Fruit fly (Drosophila melanogaster) whole organism, embryonic: ENCODE results near the gene CG46440.
A peak's percentile ranks its signal among the peaks of the same experiment; 100 is the strongest.

Experiments
- CG14014 ChIP-seq: fragments of 200-800 bp; sonication (Bioruptor generic); IDR thresholded peaks from 2 replicates; pipeline ENCODE4 v1.3.6; 2022; ENCODE audit warnings: missing biosample characterization, missing genetic modification characterization
- CG14965 ChIP-seq: fragments of 200-800 bp; sonication (Bioruptor generic); optimal IDR thresholded peaks from 2 replicates; lab custom pipeline; 2016; ENCODE audit warnings: missing biosample characterization, missing genetic modification characterization, borderline replicate concordance
- CG17186 ChIP-seq: fragments of 200-800 bp; sonication (Bioruptor generic); optimal IDR thresholded peaks from 3 replicates; lab custom pipeline; 2017; ENCODE audit warnings: missing biosample characterization, missing genetic modification reagents, missing genetic modification characterization
- CG17385 ChIP-seq: fragments of 200-800 bp; sonication (Bioruptor generic); optimal IDR thresholded peaks from 3 replicates; lab custom pipeline; 2018; ENCODE audit warnings: missing biosample characterization, mild to moderate bottlenecking, missing genetic modification characterization
- CG17568 ChIP-seq: fragments of 200-800 bp; sonication (Bioruptor generic); optimal IDR thresholded peaks from 2 replicates; lab custom pipeline; 2018; ENCODE audit warnings: missing biosample characterization, mild to moderate bottlenecking, missing genetic modification characterization, moderate library complexity
- CG17912 ChIP-seq: fragments of 200-800 bp; sonication (Bioruptor generic); optimal IDR thresholded peaks from 2 replicates; lab custom pipeline; 2018; ENCODE audit warnings: missing biosample characterization, mild to moderate bottlenecking, missing genetic modification characterization
- CG18599 ChIP-seq: fragments of 200-800 bp; sonication (Bioruptor generic); optimal IDR thresholded peaks from 3 replicates; lab custom pipeline; 2017; ENCODE audit warnings: missing biosample characterization, missing genetic modification characterization, mild to moderate bottlenecking, moderate library complexity, missing genetic modification reagents
- CG2129 ChIP-seq: fragments of 200-800 bp; sonication (Bioruptor generic); IDR thresholded peaks from 2 replicates; pipeline ENCODE4 v1.3.6; 2022; ENCODE audit warnings: missing biosample characterization, missing genetic modification characterization; ENCODE audit not compliant: partially characterized antibody
- CG31224 ChIP-seq: fragments of 200-800 bp; sonication (Bioruptor generic); IDR thresholded peaks from 2 replicates; pipeline ENCODE4 v1.3.6; 2022; ENCODE audit warnings: missing biosample characterization, missing genetic modification characterization
- CG32772 ChIP-seq: fragments of 200-800 bp; sonication (Bioruptor generic); IDR thresholded peaks from 2 replicates; pipeline ENCODE4 v1.3.6; 2022; ENCODE audit warnings: missing biosample characterization, missing genetic modification characterization
- CG3281 ChIP-seq: fragments of 200-800 bp; sonication (Bioruptor generic); optimal IDR thresholded peaks from 3 replicates; lab custom pipeline; 2017; ENCODE audit warnings: missing biosample characterization, mild to moderate bottlenecking, missing genetic modification characterization
- CG3407 ChIP-seq: fragments of 200-800 bp; sonication (Bioruptor generic); optimal IDR thresholded peaks from 2 replicates; lab custom pipeline; 2018; ENCODE audit warnings: missing biosample characterization, mild to moderate bottlenecking, missing genetic modification characterization
- CG42726 ChIP-seq: fragments of 200-800 bp; sonication (Bioruptor generic); IDR thresholded peaks from 2 replicates; pipeline ENCODE4 v1.3.6; 2022; ENCODE audit warnings: missing biosample characterization, missing genetic modification characterization; ENCODE audit not compliant: partially characterized antibody
- CG4360 ChIP-seq: fragments of 200-800 bp; sonication (Bioruptor generic); IDR thresholded peaks from 2 replicates; pipeline ENCODE4 v1.3.6; 2022; ENCODE audit warnings: missing biosample characterization, missing genetic modification characterization
- CG4617 ChIP-seq: fragments of 200-800 bp; sonication (Bioruptor generic); optimal IDR thresholded peaks from 3 replicates; lab custom pipeline; 2016; ENCODE audit warnings: missing biosample characterization, missing genetic modification characterization, borderline replicate concordance
- CG6765 ChIP-seq: fragments of 200-800 bp; sonication (Bioruptor generic); optimal IDR thresholded peaks from 3 replicates; lab custom pipeline; 2017; ENCODE audit warnings: missing biosample characterization, mild to moderate bottlenecking, missing genetic modification characterization
- CG7271 ChIP-seq: fragments of 200-800 bp; sonication (Bioruptor generic); optimal IDR thresholded peaks from 2 replicates; lab custom pipeline; 2018; ENCODE audit warnings: missing biosample characterization, mild to moderate bottlenecking, missing genetic modification characterization, moderate library complexity
- CG7556 ChIP-seq: fragments of 200-800 bp; sonication (Bioruptor generic); optimal IDR thresholded peaks from 2 replicates; lab custom pipeline; 2017; ENCODE audit warnings: missing biosample characterization, mild to moderate bottlenecking, missing genetic modification characterization
- CG8388 ChIP-seq: fragments of 200-800 bp; sonication (Bioruptor generic); optimal IDR thresholded peaks from 2 replicates; lab custom pipeline; 2019; ENCODE audit warnings: missing biosample characterization, mild to moderate bottlenecking, missing genetic modification characterization, moderate library complexity
- CG9437 ChIP-seq: fragments of 200-800 bp; sonication (Bioruptor generic); optimal IDR thresholded peaks from 2 replicates; lab custom pipeline; 2018; ENCODE audit warnings: missing biosample characterization, mild to moderate bottlenecking, missing genetic modification characterization
- CTCF ChIP-seq: fragments of 200-800 bp; sonication (Bioruptor generic); optimal IDR thresholded peaks from 2 replicates; lab custom pipeline; 2017; ENCODE audit warnings: missing biosample characterization, mild to moderate bottlenecking, missing genetic modification characterization, moderate library complexity
- Dip3 ChIP-seq: fragments of 200-800 bp; sonication (Bioruptor generic); optimal IDR thresholded peaks from 3 replicates; lab custom pipeline; 2016; ENCODE audit warnings: missing biosample characterization, missing genetic modification characterization
- E2f1 ChIP-seq: fragments of 200-800 bp; sonication (Bioruptor generic); IDR thresholded peaks from 2 replicates; pipeline ENCODE4 v1.3.6; 2022; ENCODE audit warnings: missing biosample characterization, missing genetic modification characterization
- Elba2 ChIP-seq: fragments of 200-800 bp; sonication (Bioruptor generic); optimal IDR thresholded peaks from 3 replicates; lab custom pipeline; 2016; ENCODE audit warnings: missing biosample characterization, missing genetic modification characterization
- Hand ChIP-seq: fragments of 200-800 bp; sonication (Bioruptor generic); optimal IDR thresholded peaks from 2 replicates; lab custom pipeline; 2017; ENCODE audit warnings: mild to moderate bottlenecking, missing biosample characterization, missing genetic modification reagents, missing genetic modification characterization
- HmgD ChIP-seq: fragments of 200-800 bp; sonication (Bioruptor generic); optimal IDR thresholded peaks from 3 replicates; lab custom pipeline; 2016; ENCODE audit warnings: missing biosample characterization, missing genetic modification characterization
- Hr78 ChIP-seq, 2 experiments: fragments of 200-800 bp in 1 of 2; fragments of >200 bp in 1 of 2; sonication (Bioruptor generic) in 1 of 2; optimal IDR thresholded peaks; 2 replicates each; lab custom pipeline; 2017 to 2019; ENCODE audit warnings: missing biosample characterization in 2 of 2, missing genetic modification characterization in 2 of 2, mild to moderate bottlenecking in 1 of 2, moderate library complexity in 1 of 2
- MBD-R2 ChIP-seq: fragments of 200-800 bp; sonication (Bioruptor generic); IDR thresholded peaks from 2 replicates; pipeline ENCODE4 v1.3.6; 2022; ENCODE audit warnings: missing biosample characterization, missing genetic modification characterization
- MTF-1 ChIP-seq: fragments of 200-800 bp; sonication (Bioruptor generic); optimal IDR thresholded peaks from 2 replicates; lab custom pipeline; 2018; ENCODE audit warnings: missing biosample characterization, mild to moderate bottlenecking, missing genetic modification characterization, borderline replicate concordance
- Max ChIP-seq: fragments of 200-800 bp; sonication (Bioruptor generic); optimal IDR thresholded peaks from 2 replicates; lab custom pipeline; 2016; ENCODE audit warnings: missing biosample characterization, mild to moderate bottlenecking, missing genetic modification characterization
- Ssrp ChIP-seq: fragments of 200-800 bp; sonication (Bioruptor generic); optimal IDR thresholded peaks from 2 replicates; lab custom pipeline; 2018; ENCODE audit warnings: missing biosample characterization, mild to moderate bottlenecking, missing genetic modification characterization, moderate library complexity
- da ChIP-seq: fragments of 200-800 bp; sonication (Bioruptor generic); optimal IDR thresholded peaks from 2 replicates; lab custom pipeline; 2016; ENCODE audit warnings: missing biosample characterization, missing genetic modification characterization
- dimm ChIP-seq: fragments of 200-800 bp; sonication (Bioruptor generic); IDR thresholded peaks from 2 replicates; pipeline ENCODE4 v1.3.6; 2022; ENCODE audit warnings: missing biosample characterization, missing genetic modification characterization
- dmrt11E ChIP-seq: fragments of 200-800 bp; sonication (Bioruptor generic); optimal IDR thresholded peaks from 3 replicates; lab custom pipeline; 2018; ENCODE audit warnings: missing biosample characterization, mild to moderate bottlenecking, missing genetic modification characterization, moderate library complexity
- dpn ChIP-seq, 2 experiments: fragments of 200-800 bp; sonication (Bioruptor generic); optimal IDR thresholded peaks; 3 replicates each; lab custom pipeline; 2016; ENCODE audit warnings: missing biosample characterization in 2 of 2, missing genetic modification characterization in 2 of 2
- exex ChIP-seq: fragments of 200-800 bp; sonication (Bioruptor generic); optimal IDR thresholded peaks from 4 replicates; lab custom pipeline; 2018; ENCODE audit warnings: missing biosample characterization, mild to moderate bottlenecking, missing genetic modification characterization, moderate library complexity
- fu2 ChIP-seq: fragments of 200-800 bp; sonication (Bioruptor generic); optimal IDR thresholded peaks from 2 replicates; lab custom pipeline; 2016; ENCODE audit warnings: missing biosample characterization, missing genetic modification characterization
- gfzf ChIP-seq: fragments of 200-800 bp; sonication (Bioruptor generic); optimal IDR thresholded peaks from 2 replicates; lab custom pipeline; 2016; ENCODE audit warnings: missing biosample characterization, mild to moderate bottlenecking, missing genetic modification characterization, moderate library complexity
- nerfin-1 ChIP-seq: fragments of 200-800 bp; sonication (Bioruptor generic); optimal IDR thresholded peaks from 3 replicates; lab custom pipeline; 2019; ENCODE audit warnings: missing biosample characterization, mild to moderate bottlenecking, missing genetic modification characterization, moderate library complexity
- nerfin-2 ChIP-seq: fragments of 200-800 bp; sonication (Bioruptor generic); IDR thresholded peaks from 2 replicates; pipeline ENCODE4 v1.3.6; 2022; ENCODE audit warnings: missing biosample characterization, missing genetic modification characterization; ENCODE audit not compliant: partially characterized antibody
- pho ChIP-seq: fragments of 200-800 bp; sonication (Bioruptor generic); optimal IDR thresholded peaks from 2 replicates; lab custom pipeline; 2016; ENCODE audit warnings: missing biosample characterization, missing genetic modification characterization
- pnt ChIP-seq: fragments of 200-800 bp; sonication (Bioruptor generic); optimal IDR thresholded peaks from 3 replicates; lab custom pipeline; 2016; ENCODE audit warnings: missing biosample characterization, missing genetic modification characterization
- pros ChIP-seq: fragments of 200-800 bp; sonication (Bioruptor generic); optimal IDR thresholded peaks from 3 replicates; lab custom pipeline; 2019; ENCODE audit warnings: missing biosample characterization, mild to moderate bottlenecking, missing genetic modification characterization, moderate library complexity
- pum ChIP-seq: fragments of 200-800 bp; sonication (Bioruptor generic); optimal IDR thresholded peaks from 2 replicates; lab custom pipeline; 2016; ENCODE audit warnings: missing biosample characterization, missing genetic modification characterization
- repo ChIP-seq: fragments of 200-800 bp; sonication (Bioruptor generic); optimal IDR thresholded peaks from 2 replicates; lab custom pipeline; 2016; ENCODE audit warnings: missing biosample characterization, missing genetic modification characterization
- row ChIP-seq: fragments of 200-800 bp; sonication (Bioruptor generic); IDR thresholded peaks from 3 replicates; pipeline ENCODE4 v1.3.6; 2022; ENCODE audit warnings: missing biosample characterization, missing genetic modification characterization
- tgo ChIP-seq: fragments of 200-800 bp; sonication (Bioruptor generic); IDR thresholded peaks from 3 replicates; pipeline ENCODE4 v1.3.6; 2022; ENCODE audit warnings: missing biosample characterization, missing genetic modification characterization
- trem ChIP-seq: fragments of 200-800 bp; optimal IDR thresholded peaks from 3 replicates; lab custom pipeline; 2019; ENCODE audit warnings: missing biosample characterization, mild to moderate bottlenecking, missing genetic modification characterization, moderate library complexity
- wek ChIP-seq: fragments of 200-800 bp; sonication (Bioruptor generic); optimal IDR thresholded peaks from 3 replicates; lab custom pipeline; 2018; ENCODE audit warnings: missing biosample characterization, mild to moderate bottlenecking, missing genetic modification characterization, moderate library complexity

Gene CG46440

DNA sequence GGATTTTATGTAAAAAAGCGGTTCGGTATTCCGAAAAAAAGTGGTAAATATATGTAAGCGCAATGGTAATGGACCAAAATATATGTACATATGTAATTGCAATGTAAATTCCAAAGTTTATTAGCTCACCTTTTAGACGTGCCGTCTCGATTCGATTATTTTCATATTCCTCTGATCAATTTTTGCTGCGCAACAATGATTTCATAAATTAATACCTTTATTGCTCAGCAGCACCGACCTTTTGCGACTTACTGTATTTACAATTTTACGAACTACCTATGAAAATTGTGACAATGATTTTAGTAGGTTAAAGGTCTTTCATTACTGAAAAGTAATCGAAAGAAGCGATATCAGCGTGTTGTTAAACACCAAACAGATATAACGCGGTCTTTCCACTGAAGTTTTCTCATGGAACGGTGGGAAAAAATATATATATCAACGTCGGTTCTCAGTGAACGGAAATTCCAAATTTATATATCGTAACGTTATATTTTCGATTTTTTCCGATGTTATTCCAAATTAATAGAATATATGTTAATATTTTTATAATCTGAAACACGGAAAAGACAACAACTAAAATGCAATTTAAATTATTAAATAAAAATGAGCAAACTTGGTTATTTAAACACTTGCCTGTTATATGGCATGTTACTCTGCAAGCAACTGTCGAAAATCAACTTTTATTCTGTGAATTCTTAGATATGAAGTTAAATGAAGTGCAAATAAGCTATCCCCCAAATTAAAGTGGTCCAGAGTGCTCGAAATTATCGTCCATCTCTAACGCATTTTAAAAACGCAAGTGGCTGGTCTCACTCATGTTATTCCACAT, 32.4 kb upstream of the CG46440 start, which contains the start of the genes MSBP and CG15916 (continued):
- TF ChIP-seq CG3281 (GFP tag; lab: Kevin White, UChicago) (no peak), dpn (GFP tag; optimal IDR thresholded peaks at IDR 0.05; lab: Kevin White, UChicago) (no peak), CG8388 (GFP tag; lab: Kevin White, UChicago) (peak; percentile 3), CG42726 (no peak), CG14014 (GFP tag; lab: Robert Waterston, UW) (no peak), Elba2 (GFP tag; lab: Kevin White, UChicago) (peak; percentile 13), tgo (GFP tag; lab: Robert Waterston, UW) (no peak), CG17186 (GFP tag; lab: Kevin White, UChicago) (no peak), MTF-1 (GFP tag; lab: Kevin White, UChicago) (no peak), MBD-R2 (peak; percentile 11; the same call in 1 of the 2 replicates), Ssrp (tag; lab: Kevin White, UChicago) (peak; percentile 53), CG2129 (GFP tag; lab: Robert Waterston, UW) (no peak), CG4617 (GFP tag; lab: Kevin White, UChicago) (no peak), nerfin-2 (no peak), CG18599 (GFP tag; lab: Kevin White, UChicago) (peak; percentile 13), Hr78 (GFP tag; optimal IDR thresholded peaks at IDR 0.05; lab: Kevin White, UChicago) (peak in 1 of 2 experiments; percentile 87), CG6765 (GFP tag; lab: Kevin White, UChicago) (no peak), gfzf (peak; percentile 59), dmrt11E (peak; percentile 50), pros (GFP tag; lab: Kevin White, UChicago) (no peak), exex (tag; lab: Kevin White, UChicago) (no peak), wek (no peak), HmgD (GFP tag; lab: Kevin White, UChicago) (no peak), CG3407 (GFP tag; lab: Kevin White, UChicago) (no peak), da (GFP tag; lab: Kevin White, UChicago) (no peak), E2f1 (GFP tag; lab: Robert Waterston, UW) (no peak), CG17568 (GFP tag; lab: Kevin White, UChicago) (no peak), CG32772 (GFP tag; lab: Robert Waterston, UW) (no peak), repo (GFP tag; lab: Kevin White, UChicago) (no peak), nerfin-1 (no peak), CG17385 (no peak), pnt (GFP tag; lab: Kevin White, UChicago) (no peak), Hand (no peak), dimm (no peak), pum (GFP tag; lab: Kevin White, UChicago) (no peak), CG14965 (no peak), CG31224 (GFP tag; lab: Robert Waterston, UW) (no peak), Max (peak; percentile 12), CG7271 (tag; lab: Kevin White, UChicago) (no peak), trem (no peak), CG4360 (GFP tag; lab: Robert Waterston, UW) (no peak), fu2 (GFP tag; lab: Kevin White, UChicago) (no peak), CTCF (GFP tag; lab: Kevin White, UChicago) (no peak), CG7556 (GFP tag; lab: Kevin White, UChicago) (peak; percentile 2), CG9437 (peak; percentile 55), row (GFP tag; lab: Robert Waterston, UW) (peak; percentile 64), Dip3 (GFP tag; lab: Kevin White, UChicago) (peak; percentile 1), CG17912 (GFP tag; lab: Kevin White, UChicago) (no peak), pho (GFP tag; lab: Kevin White, UChicago) (no peak)
